Fruit fly (Drosophila melanogaster) whole organism, embryonic: ENCODE measurements around the gene Nup93-1.

ENCODE experiments used
- B-H2 ChIP-seq: fragments of 200-800 bp; sonication (Bioruptor generic); optimal IDR thresholded peaks from 2 replicates; lab custom pipeline; 2018; ENCODE audit warnings: missing biosample characterization, mild to moderate bottlenecking, missing genetic modification characterization
- CG10209 ChIP-seq: fragments of 200-800 bp; sonication (Bioruptor generic); optimal IDR thresholded peaks from 3 replicates; lab custom pipeline; 2017; ENCODE audit warnings: missing biosample characterization, mild to moderate bottlenecking, missing genetic modification characterization, missing genetic modification reagents
- CG10543 ChIP-seq: fragments of 200-800 bp; sonication (Bioruptor generic); optimal IDR thresholded peaks from 3 replicates; lab custom pipeline; 2017; ENCODE audit warnings: missing biosample characterization, mild to moderate bottlenecking, missing genetic modification characterization, moderate library complexity
- CG12071 ChIP-seq: fragments of 200-800 bp; sonication (Bioruptor generic); optimal IDR thresholded peaks from 3 replicates; lab custom pipeline; 2018; ENCODE audit warnings: missing biosample characterization, mild to moderate bottlenecking, missing genetic modification characterization
- CG12769 ChIP-seq: fragments of 200-800 bp; sonication (Bioruptor generic); optimal IDR thresholded peaks from 2 replicates; lab custom pipeline; 2019; ENCODE audit warnings: missing biosample characterization, mild to moderate bottlenecking, missing genetic modification characterization, moderate library complexity
- CG14860 ChIP-seq: fragments of 200-800 bp; sonication (Bioruptor generic); IDR thresholded peaks from 3 replicates; pipeline ENCODE4 v1.3.6; 2022; ENCODE audit warnings: missing biosample characterization, missing genetic modification characterization; ENCODE audit not compliant: partially characterized antibody
- CG1602 ChIP-seq: fragments of 200-800 bp; sonication (Bioruptor generic); optimal IDR thresholded peaks from 3 replicates; lab custom pipeline; 2016; ENCODE audit warnings: missing biosample characterization, missing genetic modification characterization
- CG16813 ChIP-seq: fragments of 200-800 bp; sonication (Bioruptor generic); IDR thresholded peaks from 3 replicates; pipeline ENCODE4 v1.3.6; 2022; ENCODE audit warnings: missing biosample characterization, missing genetic modification characterization; ENCODE audit not compliant: partially characterized antibody
- CG17568 ChIP-seq: fragments of 200-800 bp; sonication (Bioruptor generic); optimal IDR thresholded peaks from 2 replicates; lab custom pipeline; 2018; ENCODE audit warnings: missing biosample characterization, mild to moderate bottlenecking, missing genetic modification characterization, moderate library complexity
- CG18599 ChIP-seq: fragments of 200-800 bp; sonication (Bioruptor generic); optimal IDR thresholded peaks from 3 replicates; lab custom pipeline; 2017; ENCODE audit warnings: missing biosample characterization, missing genetic modification characterization, mild to moderate bottlenecking, moderate library complexity, missing genetic modification reagents
- CG2199 ChIP-seq: fragments of 200-800 bp; sonication (Bioruptor generic); IDR thresholded peaks from 3 replicates; pipeline ENCODE4 v1.3.6; 2022; ENCODE audit warnings: missing biosample characterization, missing genetic modification characterization
- CG2712 ChIP-seq: fragments of 200-800 bp; optimal IDR thresholded peaks from 3 replicates; lab custom pipeline; 2019; ENCODE audit warnings: missing biosample characterization, mild to moderate bottlenecking, missing genetic modification characterization, moderate library complexity
- CG32767 ChIP-seq: fragments of 200-800 bp; sonication (Bioruptor generic); IDR thresholded peaks from 2 replicates; pipeline ENCODE4 v1.3.6; 2022; ENCODE audit warnings: missing biosample characterization, missing genetic modification characterization
- CG7963 ChIP-seq: fragments of 200-800 bp; sonication (Bioruptor generic); IDR thresholded peaks from 3 replicates; pipeline ENCODE4 v1.3.6; 2022; ENCODE audit warnings: missing biosample characterization, missing genetic modification characterization; ENCODE audit not compliant: partially characterized antibody
- CG8290 ChIP-seq, 3 experiments: fragments of 200-800 bp; sonication (Bioruptor generic); optimal IDR thresholded peaks; 2 replicates each; lab custom pipeline; 2016 to 2019; ENCODE audit warnings: missing biosample characterization in 3 of 3, missing genetic modification characterization in 3 of 3, mild to moderate bottlenecking in 2 of 3, moderate library complexity in 1 of 3
- CG9215 ChIP-seq: fragments of 200-800 bp; sonication (Bioruptor generic); IDR thresholded peaks from 2 replicates; pipeline ENCODE4 v1.3.6; 2022; ENCODE audit warnings: missing biosample characterization, missing genetic modification characterization
- D19A ChIP-seq: fragments of 200-800 bp; optimal IDR thresholded peaks from 3 replicates; lab custom pipeline; 2019; ENCODE audit warnings: missing biosample characterization, mild to moderate bottlenecking, missing genetic modification characterization, moderate library complexity
- D19B ChIP-seq: fragments of 200-800 bp; sonication (Bioruptor generic); optimal IDR thresholded peaks from 2 replicates; lab custom pipeline; 2017; ENCODE audit warnings: missing biosample characterization, mild to moderate bottlenecking, missing genetic modification characterization
- HLH4C ChIP-seq: fragments of 200-800 bp; sonication (Bioruptor generic); IDR thresholded peaks from 3 replicates; pipeline ENCODE4 v1.3.6; 2022; ENCODE audit warnings: missing biosample characterization, missing genetic modification characterization; ENCODE audit not compliant: partially characterized antibody
- Nf-YB ChIP-seq: fragments of 200-800 bp; sonication (Bioruptor generic); optimal IDR thresholded peaks from 3 replicates; lab custom pipeline; 2019; ENCODE audit warnings: missing biosample characterization, mild to moderate bottlenecking, missing genetic modification characterization, moderate library complexity
- Oaz ChIP-seq: fragments of 200-800 bp; sonication (Bioruptor generic); IDR thresholded peaks from 2 replicates; pipeline ENCODE4 v1.3.6; 2022; ENCODE audit warnings: missing biosample characterization, missing genetic modification characterization
- Sry-β ChIP-seq: fragments of 200-800 bp; sonication (Bioruptor generic); optimal IDR thresholded peaks from 2 replicates; lab custom pipeline; 2018; ENCODE audit warnings: missing biosample characterization, mild to moderate bottlenecking, missing genetic modification characterization, moderate library complexity
- YL-1 ChIP-seq: fragments of 200-800 bp; sonication (Bioruptor generic); optimal IDR thresholded peaks from 3 replicates; lab custom pipeline; 2017; ENCODE audit warnings: missing biosample characterization, mild to moderate bottlenecking, missing genetic modification characterization
- cg ChIP-seq: fragments of 200-800 bp; sonication (Bioruptor generic); optimal IDR thresholded peaks from 3 replicates; lab custom pipeline; 2019; ENCODE audit warnings: missing biosample characterization, mild to moderate bottlenecking, missing genetic modification characterization, moderate library complexity
- chinmo ChIP-seq: fragments of 200-800 bp; sonication (Bioruptor generic); IDR thresholded peaks from 4 replicates; pipeline ENCODE4 v1.3.6; 2022; ENCODE audit warnings: missing biosample characterization, missing genetic modification characterization; ENCODE audit not compliant: partially characterized antibody
- crol ChIP-seq: fragments of 200-800 bp; sonication (Bioruptor generic); IDR thresholded peaks from 2 replicates; pipeline ENCODE4 v1.3.6; 2022; ENCODE audit warnings: missing biosample characterization, missing genetic modification characterization
- dmrt99B ChIP-seq: fragments of 200-800 bp; sonication (Bioruptor generic); optimal IDR thresholded peaks from 2 replicates; lab custom pipeline; 2018; ENCODE audit warnings: missing biosample characterization, mild to moderate bottlenecking, missing genetic modification characterization, moderate library complexity
- dysf ChIP-seq: fragments of 200-800 bp; sonication (Bioruptor generic); IDR thresholded peaks from 3 replicates; pipeline ENCODE4 v1.3.6; 2022; ENCODE audit warnings: missing biosample characterization, missing genetic modification characterization
- gcm ChIP-seq: fragments of 200-800 bp; sonication (Bioruptor generic); optimal IDR thresholded peaks from 2 replicates; lab custom pipeline; 2019; ENCODE audit warnings: missing biosample characterization, mild to moderate bottlenecking, missing genetic modification characterization, moderate library complexity
- gem ChIP-seq: fragments of 200-800 bp; sonication (Bioruptor generic); optimal IDR thresholded peaks from 2 replicates; lab custom pipeline; 2019; ENCODE audit warnings: missing biosample characterization, mild to moderate bottlenecking, missing genetic modification characterization, moderate library complexity
- jumu ChIP-seq: fragments of 200-800 bp; sonication (Bioruptor generic); optimal IDR thresholded peaks from 3 replicates; lab custom pipeline; 2016; ENCODE audit warnings: missing biosample characterization, missing genetic modification characterization
- kay ChIP-seq: fragments of 200-800 bp; sonication (Bioruptor generic); optimal IDR thresholded peaks from 2 replicates; lab custom pipeline; 2016; ENCODE audit warnings: missing biosample characterization, missing genetic modification characterization
- ken ChIP-seq: fragments of 200-800 bp; sonication (Bioruptor generic); IDR thresholded peaks from 3 replicates; pipeline ENCODE4 v1.3.6; 2022; ENCODE audit warnings: missing biosample characterization, missing genetic modification characterization
- kni ChIP-seq: fragments of 200-800 bp; sonication (Bioruptor generic); optimal IDR thresholded peaks from 3 replicates; lab custom pipeline; 2017; ENCODE audit warnings: mild to moderate bottlenecking, missing biosample characterization, missing genetic modification reagents, missing genetic modification characterization
- nerfin-2 ChIP-seq: fragments of 200-800 bp; sonication (Bioruptor generic); IDR thresholded peaks from 2 replicates; pipeline ENCODE4 v1.3.6; 2022; ENCODE audit warnings: missing biosample characterization, missing genetic modification characterization; ENCODE audit not compliant: partially characterized antibody
- pan ChIP-seq, 4 experiments: fragments of >200 bp in 3 of 4; fragments of 200-800 bp in 1 of 4; sonication (Bioruptor generic) in 1 of 4; optimal IDR thresholded peaks in 3 of 4; IDR thresholded peaks in 1 of 4; 2 replicates each; pipeline versions ENCODE4 v1.3.6 to Lab custom; 2017 to 2022; ENCODE audit warnings: missing biosample characterization in 2 of 4, missing genetic modification characterization in 2 of 4, mixed read lengths in 1 of 4
- pfk ChIP-seq: fragments of 200-800 bp; sonication (Bioruptor generic); optimal IDR thresholded peaks from 2 replicates; lab custom pipeline; 2018; ENCODE audit warnings: missing biosample characterization, mild to moderate bottlenecking, missing genetic modification characterization, moderate library complexity
- rib ChIP-seq: fragments of 200-800 bp; sonication (Bioruptor generic); IDR thresholded peaks from 2 replicates; pipeline ENCODE4 v1.3.6; 2022; ENCODE audit warnings: missing biosample characterization, missing genetic modification characterization
- sens ChIP-seq: fragments of 200-800 bp; sonication (Bioruptor generic); peaks from one replicate; lab custom pipeline; 2016; ENCODE audit warnings: missing biosample characterization, missing genetic modification characterization
- ttk ChIP-seq: fragments of 200-800 bp; sonication (Bioruptor generic); IDR thresholded peaks from 2 replicates; pipeline ENCODE4 v2.1.2; 2022; ENCODE audit warnings: missing biosample characterization, missing genetic modification characterization
- wdn ChIP-seq: fragments of 200-800 bp; sonication (Bioruptor generic); IDR thresholded peaks from 2 replicates; pipeline ENCODE4 v1.3.6; 2022; ENCODE audit warnings: missing biosample characterization, missing genetic modification characterization

The Nup93-1 gene

dm6 chrX:13783958-13784907, 38.4 kb upstream of the Nup93-1 start (continued):
- TF ChIP-seq jumu (GFP tag; lab: Kevin White, UChicago), result peak; percentile 30
- no peak for TF ChIP-seq CG1602 (GFP tag; lab: Kevin White, UChicago)

dm6 chrX:13786037-13786667, 36.5 kb upstream of the Nup93-1 start:
- TF ChIP-seq CG17568 (no peak), HLH4C (GFP tag; lab: Robert Waterston, UW) (no peak), CG18599 (no peak), CG2199 (GFP tag; lab: Robert Waterston, UW) (no peak), rib (no peak), ttk (GFP tag; lab: Robert Waterston, UW) (no peak), kay (GFP tag; lab: Kevin White, UChicago) (no peak), pan (optimal IDR thresholded peaks at IDR 0.05; lab: Kevin White, UChicago) (no peak), pan (GFP tag; optimal IDR thresholded peaks at IDR 0.05 in 1 of 2, IDR thresholded peaks at IDR 0.05 in 1 of 2) (no peak)

- no peak for TF ChIP-seq D19A (tag; lab: Kevin White, UChicago)
- TF ChIP-seq CG10543 (GFP tag; lab: Kevin White, UChicago), result no peak
- TF ChIP-seq jumu (GFP tag; lab: Kevin White, UChicago), result no peak
- peak; percentile 32 for TF ChIP-seq gem (tag; lab: Kevin White, UChicago)
- TF ChIP-seq cg, result peak; percentile 17
- no peak for TF ChIP-seq wdn
- no peak for TF ChIP-seq YL-1 (GFP tag; lab: Kevin White, UChicago)
- TF ChIP-seq sens (GFP tag; lab: Kevin White, UChicago), result peak; percentile 85
- no peak for TF ChIP-seq pfk (GFP tag; lab: Kevin White, UChicago)
- peak; percentile 52 for TF ChIP-seq D19B (GFP tag; lab: Kevin White, UChicago)
- no peak for TF ChIP-seq dysf (GFP tag; lab: Robert Waterston, UW)
- no peak for TF ChIP-seq gcm (GFP tag; lab: Kevin White, UChicago)
- no peak for TF ChIP-seq Oaz
- TF ChIP-seq nerfin-2 (GFP tag; lab: Robert Waterston, UW), result peak; percentile 54; the same call in 1 of the 2 replicates
- TF ChIP-seq CG2712 (tag; lab: Kevin White, UChicago), result peak; percentile 24
- TF ChIP-seq Sry-β (GFP tag; lab: Kevin White, UChicago), result no peak
- 0 out of 4 replicates have a peak, but pooled peaks have one; percentile 13 for TF ChIP-seq chinmo (GFP tag; lab: Robert Waterston, UW)
- TF ChIP-seq CG32767 (GFP tag; lab: Robert Waterston, UW), result no peak
- no peak for TF ChIP-seq CG12071
- peak; percentile 6 for TF ChIP-seq dmrt99B (tag; lab: Kevin White, UChicago)
- no peak for TF ChIP-seq CG9215 (GFP tag; lab: Robert Waterston, UW)
- no peak for TF ChIP-seq CG8290 (GFP tag; optimal IDR thresholded peaks at IDR 0.05; lab: Kevin White, UChicago)
- no peak for TF ChIP-seq CG8290 (tag; optimal IDR thresholded peaks at IDR 0.05; lab: Kevin White, UChicago)
- TF ChIP-seq Nf-YB (GFP tag; lab: Kevin White, UChicago), result no peak
- TF ChIP-seq CG7963, result peak; percentile 31; the same call in 1 of the 3 replicates
- TF ChIP-seq CG16813 (GFP tag; lab: Robert Waterston, UW), result 0 out of 3 replicates have a peak, but pooled peaks have one; percentile 42
- no peak for TF ChIP-seq CG12769
- peak; percentile 47; the same call in 2 of the 3 replicates for TF ChIP-seq CG14860 (GFP tag; lab: Robert Waterston, UW)
- no peak for TF ChIP-seq B-H2
- peak; percentile 74 for TF ChIP-seq crol (GFP tag; lab: Robert Waterston, UW)
- TF ChIP-seq kni (GFP tag; lab: Kevin White, UChicago), result peak; percentile 16
- TF ChIP-seq CG10209 (GFP tag; lab: Kevin White, UChicago), result no peak
- no peak for TF ChIP-seq ken (GFP tag; lab: Robert Waterston, UW)
Observed at dm6 chrX:13787282-13787850, 35.3 kb upstream of the Nup93-1 start.
